Worm (Caenorhabditis elegans) whole organism, L1 larva: ENCODE measurements around the gene cutl-5.

ENCODE experiments used
- ceh-82 ChIP-seq, 3 experiments: fragments of 150-350 bp in 1 of 3; sonication (generic microtip) in 2 of 3; optimal IDR thresholded peaks; 2 replicates each; lab custom pipeline; 2014 to 2017; ENCODE audit warnings: missing biosample characterization in 3 of 3, missing genetic modification characterization in 3 of 3
- egl-27 ChIP-seq, 2 experiments: fragments of 150-350 bp in 1 of 2; sonication (generic microtip); optimal IDR thresholded peaks; 3 replicates each; lab custom pipeline; 2017 to 2018; ENCODE audit warnings: missing biosample characterization in 2 of 2, missing genetic modification characterization in 2 of 2, missing genetic modification reagents in 2 of 2
- elt-2 ChIP-seq: sonication (generic microtip); optimal IDR thresholded peaks from 2 replicates; lab custom pipeline; 2016; ENCODE audit warnings: missing genetic modification characterization, mild to moderate bottlenecking, inconsistent platforms, missing compliant biosample characterization, missing genetic modification reagents
- fkh-10 ChIP-seq: sonication (generic microtip); optimal IDR thresholded peaks from 2 replicates; lab custom pipeline; 2017; ENCODE audit warnings: missing biosample characterization, missing genetic modification reagents, missing genetic modification characterization
- hpl-2 ChIP-seq: fragments of 150-350 bp; optimal IDR thresholded peaks from 2 replicates; lab custom pipeline; 2014; ENCODE audit warnings: missing biosample characterization, missing genetic modification reagents, missing genetic modification characterization
- jun-1 ChIP-seq: fragments of 150-350 bp; optimal IDR thresholded peaks from 2 replicates; lab custom pipeline; 2014; ENCODE audit warnings: missing biosample characterization, missing genetic modification reagents, missing genetic modification characterization
- lin-15B ChIP-seq: fragments of 150-350 bp; sonication (generic microtip); optimal IDR thresholded peaks from 3 replicates; lab custom pipeline; 2014; ENCODE audit warnings: missing biosample characterization, missing genetic modification characterization
- skn-1 ChIP-seq: fragments of 150-350 bp; optimal IDR thresholded peaks from 2 replicates; lab custom pipeline; 2014; ENCODE audit warnings: missing biosample characterization, missing genetic modification characterization
- unc-86 ChIP-seq: sonication (generic microtip); optimal IDR thresholded peaks from 2 replicates; lab custom pipeline; 2016; ENCODE audit warnings: missing genetic modification characterization, missing compliant biosample characterization
- xbp-1 ChIP-seq: sonication (generic microtip); optimal IDR thresholded peaks from 2 replicates; lab custom pipeline; 2016; ENCODE audit warnings: missing genetic modification characterization, missing compliant biosample characterization

DNA sequence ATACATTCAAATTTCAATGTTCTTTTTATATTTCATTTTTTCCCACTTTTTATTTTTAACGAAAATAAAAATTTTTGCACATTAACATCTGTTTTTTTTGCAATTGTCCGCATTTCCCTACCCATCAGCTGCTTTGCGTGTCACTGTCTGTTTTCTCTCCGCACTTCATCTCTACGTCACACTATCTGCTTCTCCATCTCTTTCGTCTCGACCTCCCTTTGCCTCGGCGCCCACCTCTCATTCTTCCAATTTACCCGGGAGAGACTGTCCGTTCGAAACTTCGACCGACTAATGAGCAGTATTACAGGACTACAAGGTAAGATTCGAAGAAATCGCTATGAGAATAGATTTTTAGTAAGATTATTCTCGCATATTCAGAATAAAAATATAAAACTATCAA, 39.7 kb upstream of the cutl-5 start, which contains the start of gene C27H5.2:
- no peak for TF ChIP-seq jun-1 (tag; lab: Kevin White, UChicago)
- TF ChIP-seq unc-86 (tag; lab: Kevin White, UChicago), result no peak
- TF ChIP-seq ceh-82 (tag; optimal IDR thresholded peaks at IDR 0.05; lab: Kevin White, UChicago), result no peak
- no peak for TF ChIP-seq fkh-10 (GFP tag; lab: Kevin White, UChicago)
- TF ChIP-seq lin-15B (tag; lab: Kevin White, UChicago), result no peak
- peak; percentile 12 for TF ChIP-seq xbp-1 (tag; lab: Kevin White, UChicago)
- no peak for TF ChIP-seq hpl-2 (GFP tag; lab: Kevin White, UChicago)
- TF ChIP-seq skn-1, result no peak
- no peak for TF ChIP-seq egl-27 (tag; optimal IDR thresholded peaks at IDR 0.05; lab: Kevin White, UChicago)
- no peak for TF ChIP-seq elt-2
